Worm (Caenorhabditis elegans) whole organism, young adult: Measurements from ENCODE around the gene mdt-9.

Source experiments
- D2030.7 ChIP-seq: fragments of 200-800 bp; sonication (Bioruptor generic); IDR thresholded peaks from 2 replicates; pipeline ENCODE4 v1.3.6; 2022; ENCODE audit warnings: missing genetic modification reagents, missing genetic modification characterization, missing compliant biosample characterization
- F23B12.7 ChIP-seq: sonication (generic microtip); optimal IDR thresholded peaks from 2 replicates; lab custom pipeline; 2017; ENCODE audit warnings: missing genetic modification characterization, mild to moderate bottlenecking, missing compliant biosample characterization, antibody characterized with exemption, moderate library complexity; ENCODE audit not compliant: insufficient read depth
- F33H1.4 ChIP-seq: fragments of 200-800 bp; sonication (Bioruptor generic); IDR thresholded peaks from 2 replicates; pipeline ENCODE4 v1.3.6; 2022; ENCODE audit warnings: missing genetic modification reagents, missing genetic modification characterization, missing compliant biosample characterization
- F49E8.2 ChIP-seq: sonication (generic microtip); optimal IDR thresholded peaks from 3 replicates; lab custom pipeline; 2017; ENCODE audit warnings: missing genetic modification characterization, mild to moderate bottlenecking, missing compliant biosample characterization, antibody characterized with exemption, moderate library complexity; ENCODE audit not compliant: insufficient read depth
- F55B11.4 ChIP-seq: sonication (generic microtip); optimal IDR thresholded peaks from 2 replicates; lab custom pipeline; 2016; ENCODE audit warnings: missing compliant biosample characterization, missing genetic modification characterization, borderline replicate concordance; ENCODE audit not compliant: insufficient read depth
- T07F8.4 ChIP-seq: sonication (generic microtip); optimal IDR thresholded peaks from 2 replicates; lab custom pipeline; 2016; ENCODE audit warnings: mild to moderate bottlenecking, missing genetic modification characterization, moderate library complexity, missing compliant biosample characterization
- Y67H2A.10 ChIP-seq: fragments of 200-800 bp; sonication (Bioruptor generic); conservative IDR thresholded peaks from 2 replicates; pipeline ENCODE4 v1.3.6; 2022; ENCODE audit warnings: missing genetic modification reagents, missing genetic modification characterization, missing compliant biosample characterization
- ZK185.1 ChIP-seq: sonication (generic microtip); optimal IDR thresholded peaks from 2 replicates; lab custom pipeline; 2016; ENCODE audit warnings: mild to moderate bottlenecking, missing genetic modification characterization, missing compliant biosample characterization; ENCODE audit not compliant: poor library complexity, severe bottlenecking
- akir-1 ChIP-seq: fragments of 200-800 bp; sonication (Bioruptor generic); optimal IDR thresholded peaks from 2 replicates; lab custom pipeline; 2018; ENCODE audit warnings: mild to moderate bottlenecking, missing genetic modification characterization, moderate library complexity, missing compliant biosample characterization
- athp-1 ChIP-seq: sonication (generic microtip); optimal IDR thresholded peaks from 2 replicates; lab custom pipeline; 2017; ENCODE audit warnings: mild to moderate bottlenecking, missing genetic modification characterization, missing compliant biosample characterization
- ceh-58 ChIP-seq: fragments of 200-800 bp; sonication (Bioruptor generic); IDR thresholded peaks from 2 replicates; pipeline ENCODE4 v1.3.6; 2022; ENCODE audit warnings: missing genetic modification characterization, missing compliant biosample characterization
- ceh-91 ChIP-seq: fragments of 200-800 bp; sonication (Bioruptor generic); IDR thresholded peaks from 2 replicates; pipeline ENCODE4 v1.3.6; 2022; ENCODE audit warnings: missing genetic modification reagents, missing genetic modification characterization, missing compliant biosample characterization
- dox-1 ChIP-seq: fragments of 200-800 bp; sonication (Bioruptor generic); IDR thresholded peaks from 2 replicates; pipeline ENCODE4 v1.3.6; 2022; ENCODE audit warnings: missing genetic modification reagents, missing genetic modification characterization, missing compliant biosample characterization
- efl-1 ChIP-seq: fragments of 150-350 bp; optimal IDR thresholded peaks from 2 replicates; lab custom pipeline; 2014; ENCODE audit warnings: missing biosample characterization, missing genetic modification reagents, missing genetic modification characterization
- egl-18 ChIP-seq: fragments of 200-800 bp; sonication (Bioruptor generic); IDR thresholded peaks from 2 replicates; pipeline ENCODE4 v1.3.6; 2022; ENCODE audit warnings: missing genetic modification reagents, missing genetic modification characterization, missing compliant biosample characterization
- fkh-3 ChIP-seq: sonication (generic microtip); optimal IDR thresholded peaks from 2 replicates; lab custom pipeline; 2016; ENCODE audit warnings: mild to moderate bottlenecking, missing genetic modification characterization, missing compliant biosample characterization
- him-1 ChIP-seq: sonication (generic microtip); optimal IDR thresholded peaks from 2 replicates; lab custom pipeline; 2016; ENCODE audit warnings: missing genotype, missing genetic modification reagents, missing genetic modification characterization, missing compliant biosample characterization
- hlh-12 ChIP-seq: sonication (generic microtip); optimal IDR thresholded peaks from 2 replicates; lab custom pipeline; 2016; ENCODE audit warnings: missing genetic modification characterization, missing compliant biosample characterization
- hlh-26 ChIP-seq: fragments of 200-800 bp; sonication (Bioruptor generic); conservative IDR thresholded peaks from 2 replicates; pipeline ENCODE4 v1.3.6; 2022; ENCODE audit warnings: missing genetic modification reagents, missing genetic modification characterization, missing compliant biosample characterization
- hsf-1 ChIP-seq: fragments of 200-800 bp; sonication (Bioruptor generic); IDR thresholded peaks from 2 replicates; pipeline ENCODE4 v1.3.6; 2022; ENCODE audit warnings: missing genetic modification reagents, missing genetic modification characterization, missing compliant biosample characterization
- lir-1 ChIP-seq: fragments of 200-800 bp; sonication (Bioruptor generic); conservative IDR thresholded peaks from 2 replicates; pipeline ENCODE4 v1.3.6; 2022; ENCODE audit warnings: missing genetic modification reagents, missing genetic modification characterization, missing compliant biosample characterization
- lsl-1 ChIP-seq: fragments of 200-800 bp; sonication (Bioruptor generic); optimal IDR thresholded peaks from 2 replicates; lab custom pipeline; 2018; ENCODE audit warnings: mild to moderate bottlenecking, missing genetic modification characterization, moderate library complexity, missing compliant biosample characterization
- madf-6 ChIP-seq: fragments of 200-800 bp; sonication (Bioruptor generic); IDR thresholded peaks from 2 replicates; pipeline ENCODE4 v1.3.6; 2022; ENCODE audit warnings: missing genetic modification reagents, missing genetic modification characterization, missing compliant biosample characterization
- mcd-1 ChIP-seq: fragments of 200-800 bp; sonication (Bioruptor generic); IDR thresholded peaks from 2 replicates; pipeline ENCODE4 v1.3.6; 2022; ENCODE audit warnings: missing genetic modification reagents, missing genetic modification characterization, missing compliant biosample characterization
- nfya-1 ChIP-seq: sonication (generic microtip); optimal IDR thresholded peaks from 2 replicates; lab custom pipeline; 2017; ENCODE audit warnings: antibody characterized with exemption, missing compliant biosample characterization, missing genetic modification characterization, borderline replicate concordance; ENCODE audit not compliant: insufficient read depth
- nhr-80 ChIP-seq: sonication (generic microtip); optimal IDR thresholded peaks from 2 replicates; lab custom pipeline; 2016; ENCODE audit warnings: missing genetic modification characterization, missing compliant biosample characterization
- pbrm-1 ChIP-seq: fragments of 200-800 bp; sonication (Bioruptor generic); IDR thresholded peaks from 2 replicates; pipeline ENCODE4 v1.3.6; 2022; ENCODE audit warnings: missing genetic modification reagents, missing genetic modification characterization, missing compliant biosample characterization
- rpc-1 ChIP-seq, 2 experiments: fragments of 150-350 bp in 1 of 2; sonication (generic microtip) in 1 of 2; optimal IDR thresholded peaks; 2 replicates each; lab custom pipeline; 2014 to 2018; ENCODE audit warnings: missing biosample characterization in 1 of 2, missing genetic modification characterization in 1 of 2, missing genetic modification reagents in 1 of 2, missing genotype in 1 of 2
- sdz-38 ChIP-seq: sonication (generic microtip); optimal IDR thresholded peaks from 2 replicates; lab custom pipeline; 2016; ENCODE audit warnings: missing genotype, missing genetic modification characterization, missing compliant biosample characterization
- sea-2 ChIP-seq: fragments of 200-800 bp; sonication (Bioruptor generic); IDR thresholded peaks from 2 replicates; pipeline ENCODE4 v1.3.6; 2022; ENCODE audit warnings: missing genetic modification characterization, missing compliant biosample characterization
- snpc-1.3 ChIP-seq: sonication (generic microtip); optimal IDR thresholded peaks from 2 replicates; lab custom pipeline; 2017; ENCODE audit warnings: missing genetic modification characterization, mild to moderate bottlenecking, missing compliant biosample characterization, antibody characterized with exemption, moderate library complexity, missing genotype, missing genetic modification reagents; ENCODE audit not compliant: insufficient read depth
- snpc-4 ChIP-seq, 5 experiments: fragments of 150-350 bp in 1 of 5; sonication (generic microtip) in 4 of 5; optimal IDR thresholded peaks; 2 replicates each; lab custom pipeline; 2014 to 2018; ENCODE audit warnings: missing genetic modification characterization in 5 of 5, missing biosample characterization in 3 of 5, antibody characterized with exemption in 2 of 5, mild to moderate bottlenecking in 2 of 5, missing compliant biosample characterization in 2 of 5, missing genotype in 2 of 5, moderate library complexity in 2 of 5, missing genetic modification reagents in 1 of 5
- somi-1 ChIP-seq: fragments of 200-800 bp; sonication (Bioruptor generic); optimal IDR thresholded peaks from 2 replicates; lab custom pipeline; 2018; ENCODE audit warnings: mild to moderate bottlenecking, missing genetic modification characterization, missing compliant biosample characterization
- tbx-9 ChIP-seq: sonication (generic microtip); optimal IDR thresholded peaks from 2 replicates; lab custom pipeline; 2016; ENCODE audit warnings: borderline replicate concordance, missing genetic modification characterization, inconsistent platforms, missing compliant biosample characterization
- ztf-25 ChIP-seq: fragments of 200-800 bp; sonication (Bioruptor generic); IDR thresholded peaks from 2 replicates; pipeline ENCODE4 v1.3.6; 2022; ENCODE audit warnings: missing genetic modification reagents, missing genetic modification characterization, missing compliant biosample characterization
- ztf-3 ChIP-seq: fragments of 200-800 bp; sonication (Bioruptor generic); optimal IDR thresholded peaks from 2 replicates; lab custom pipeline; 2018; ENCODE audit warnings: mild to moderate bottlenecking, missing genetic modification characterization, missing compliant biosample characterization
- ztf-6 ChIP-seq: fragments of 200-800 bp; sonication (Bioruptor generic); IDR thresholded peaks from 2 replicates; pipeline ENCODE4 v1.3.6; 2022; ENCODE audit warnings: missing genetic modification reagents, missing genetic modification characterization, missing compliant biosample characterization

mdt-9 gene

ce11 chrIV:13398728-13399127, 12.5 kb downstream of the mdt-9 start, which contains the start of gene Y62E10A.13 (continued):
- no peak for TF ChIP-seq nfya-1 (tag; lab: Kevin White, UChicago)
- no peak for TF ChIP-seq akir-1
- no peak for TF ChIP-seq him-1 (tag; lab: Kevin White, UChicago)
- TF ChIP-seq lir-1 = no peak
- TF ChIP-seq F49E8.2 (tag; lab: Kevin White, UChicago) = peak; percentile 46
- no peak for TF ChIP-seq fkh-3 (tag; lab: Kevin White, UChicago)
- TF ChIP-seq F55B11.4 (tag; lab: Kevin White, UChicago) = no peak
- no peak for TF ChIP-seq Y67H2A.10
- TF ChIP-seq somi-1 (GFP tag; lab: Kevin White, UChicago) = no peak
- no peak for TF ChIP-seq T07F8.4 (tag; lab: Kevin White, UChicago)
- no peak for TF ChIP-seq D2030.7 (GFP tag; lab: Robert Waterston, UW)
- TF ChIP-seq tbx-9 (tag; lab: Kevin White, UChicago) = no peak
- TF ChIP-seq ztf-25 (GFP tag; lab: Robert Waterston, UW) = no peak
- no peak for TF ChIP-seq hlh-12
- TF ChIP-seq nhr-80 (tag; lab: Kevin White, UChicago) = no peak
- peak; percentile 63; the same call in 1 of the 2 replicates for TF ChIP-seq hsf-1
- TF ChIP-seq ztf-6 (GFP tag; lab: Robert Waterston, UW) = no peak
- no peak for TF ChIP-seq ceh-91 (GFP tag; lab: Robert Waterston, UW)
- TF ChIP-seq sea-2 (GFP tag; lab: Robert Waterston, UW) = no peak
- no peak for TF ChIP-seq ztf-3 (GFP tag; lab: Kevin White, UChicago)
- no peak for TF ChIP-seq ZK185.1 (tag; lab: Kevin White, UChicago)
- no peak for TF ChIP-seq F23B12.7 (tag; lab: Kevin White, UChicago)
- TF ChIP-seq ceh-58 (GFP tag; lab: Robert Waterston, UW) = no peak
- peak; percentile 64 for TF ChIP-seq madf-6 (GFP tag; lab: Robert Waterston, UW)
- no peak for TF ChIP-seq dox-1
- TF ChIP-seq sdz-38 (tag; lab: Kevin White, UChicago) = no peak
- TF ChIP-seq athp-1 (tag; lab: Kevin White, UChicago) = no peak
- TF ChIP-seq egl-18 = no peak
- no peak for TF ChIP-seq hlh-26 (GFP tag; lab: Robert Waterston, UW)

DNA sequence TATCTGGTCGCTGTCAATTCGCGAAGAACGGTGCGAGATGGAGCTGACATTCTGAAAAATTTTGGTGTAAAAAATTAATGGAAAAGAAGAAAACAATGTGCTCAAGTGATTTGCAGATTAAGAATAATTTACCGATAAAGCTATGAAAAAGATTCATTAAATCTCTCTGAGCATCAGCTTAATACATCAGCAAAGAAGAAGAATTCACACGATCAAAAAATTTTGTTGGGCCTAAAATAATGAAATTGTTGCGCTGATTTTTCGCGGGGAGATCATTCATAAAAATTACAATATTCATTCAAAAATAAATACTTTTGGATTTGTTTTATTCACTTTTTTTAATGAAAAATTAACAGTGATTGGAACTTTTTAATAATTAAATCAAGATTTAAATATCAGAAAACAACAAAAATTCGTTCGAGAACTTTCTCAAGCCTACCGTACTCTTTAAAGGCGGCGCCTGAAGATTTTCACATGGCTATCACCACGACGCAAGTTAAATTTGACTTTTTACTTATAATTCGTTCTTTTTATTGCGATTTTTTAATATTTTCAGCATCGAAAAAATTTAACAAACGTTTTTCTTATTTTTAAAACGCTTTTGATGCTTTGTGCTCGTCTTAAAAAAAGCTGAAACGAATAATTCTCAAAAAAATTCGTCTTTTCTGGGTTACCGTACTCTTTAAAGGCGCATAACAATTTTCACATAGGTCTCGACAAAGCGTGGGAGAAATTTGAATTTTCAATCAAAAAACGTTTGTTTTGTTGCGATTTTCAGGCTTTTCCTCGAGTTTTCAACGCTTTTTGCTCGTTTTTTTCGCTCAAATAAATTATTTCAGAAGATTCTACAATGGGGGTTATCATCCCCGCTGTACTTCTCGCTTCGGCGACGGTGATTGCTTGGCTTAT, 14.5 kb downstream of the mdt-9 start, which contains the start of the genes memi-2 and cyp-31A5:
TSS of gene memi-2 (minus strand) at position 51 of the 909 bp plus-strand sequence.
TSS of gene cyp-31A5 (plus strand) at position 834 of the 909 bp plus-strand sequence.
- no peak for TF ChIP-seq snpc-4 (GFP tag; optimal IDR thresholded peaks at IDR 0.05; lab: Kevin White, UChicago)
- TF ChIP-seq snpc-4 (tag; optimal IDR thresholded peaks at IDR 0.05; lab: Kevin White, UChicago) = peak in 1 of 4 experiments; percentile 36
- TF ChIP-seq efl-1 = peak; percentile 64
- TF ChIP-seq rpc-1 (optimal IDR thresholded peaks at IDR 0.05; lab: Kevin White, UChicago) = no peak
- TF ChIP-seq rpc-1 (tag; optimal IDR thresholded peaks at IDR 0.05; lab: Kevin White, UChicago) = no peak
- TF ChIP-seq snpc-1.3 = peak; percentile 17
- TF ChIP-seq F33H1.4 (GFP tag; lab: Robert Waterston, UW) = peak; percentile 59
- TF ChIP-seq ceh-91 (GFP tag; lab: Robert Waterston, UW) = 0 out of 2 replicates have a peak, but pooled peaks have one; percentile 32
- TF ChIP-seq pbrm-1 (GFP tag; lab: Robert Waterston, UW) = no peak
- TF ChIP-seq hlh-12 = no peak
- peak; percentile 66 for TF ChIP-seq madf-6 (GFP tag; lab: Robert Waterston, UW)
- TF ChIP-seq lsl-1 = peak; percentile 81
- TF ChIP-seq him-1 (tag; lab: Kevin White, UChicago) = no peak
- peak; percentile 89 for TF ChIP-seq hsf-1
- no peak for TF ChIP-seq mcd-1 (GFP tag; lab: Robert Waterston, UW)
